Fruit fly (Drosophila melanogaster) whole organism, embryonic: ENCODE results near the gene Spc105R.

Experiments
- B-H1 ChIP-seq: fragments of 200-800 bp; sonication (Bioruptor generic); IDR thresholded peaks from 3 replicates; pipeline ENCODE4 v1.3.6; 2022; ENCODE audit warnings: missing biosample characterization, missing genetic modification characterization
- Bteb2 ChIP-seq: fragments of 200-800 bp; sonication (Bioruptor generic); optimal IDR thresholded peaks from 2 replicates; lab custom pipeline; 2016; ENCODE audit warnings: missing biosample characterization, missing genetic modification characterization
- CG10209 ChIP-seq: fragments of 200-800 bp; sonication (Bioruptor generic); optimal IDR thresholded peaks from 3 replicates; lab custom pipeline; 2017; ENCODE audit warnings: missing biosample characterization, mild to moderate bottlenecking, missing genetic modification characterization, missing genetic modification reagents
- CG1024 ChIP-seq: fragments of 200-800 bp; sonication (Bioruptor generic); IDR thresholded peaks from 2 replicates; pipeline ENCODE4 v1.3.6; 2022; ENCODE audit warnings: missing biosample characterization, missing genetic modification characterization
- CG10321 ChIP-seq: fragments of 200-800 bp; sonication (Bioruptor generic); IDR thresholded peaks from 2 replicates; pipeline ENCODE4 v1.3.6; 2022; ENCODE audit warnings: missing biosample characterization, missing genetic modification characterization
- CG11085 ChIP-seq: fragments of 200-800 bp; sonication (Bioruptor generic); IDR thresholded peaks from 2 replicates; pipeline ENCODE4 v1.3.6; 2022; ENCODE audit warnings: missing biosample characterization, missing genetic modification characterization
- CG11247 ChIP-seq: fragments of 200-800 bp; sonication (Bioruptor generic); IDR thresholded peaks from 2 replicates; pipeline ENCODE4 v1.3.6; 2022; ENCODE audit warnings: missing biosample characterization, missing genetic modification characterization
- CG11723 ChIP-seq: fragments of 200-800 bp; sonication (Bioruptor generic); optimal IDR thresholded peaks from 2 replicates; lab custom pipeline; 2017; ENCODE audit warnings: missing biosample characterization, mild to moderate bottlenecking, missing genetic modification characterization
- CG13287 ChIP-seq: fragments of 200-800 bp; sonication (Bioruptor generic); IDR thresholded peaks from 2 replicates; pipeline ENCODE4 v1.3.6; 2022; ENCODE audit warnings: missing biosample characterization, missing genetic modification characterization; ENCODE audit not compliant: partially characterized antibody
- CG13296 ChIP-seq: fragments of 200-800 bp; sonication (Bioruptor generic); optimal IDR thresholded peaks from 3 replicates; lab custom pipeline; 2018; ENCODE audit warnings: missing biosample characterization, mild to moderate bottlenecking, missing genetic modification characterization
- CG14441 ChIP-seq: fragments of 200-800 bp; sonication (Bioruptor generic); IDR thresholded peaks from 2 replicates; pipeline ENCODE4 v1.3.6; 2022; ENCODE audit warnings: missing biosample characterization, missing genetic modification characterization
- CG1603 ChIP-seq: fragments of 200-800 bp; sonication (Bioruptor generic); optimal IDR thresholded peaks from 2 replicates; lab custom pipeline; 2019; ENCODE audit warnings: missing biosample characterization, mild to moderate bottlenecking, missing genetic modification characterization, moderate library complexity
- CG16779 ChIP-seq: fragments of 200-800 bp; sonication (Bioruptor generic); IDR thresholded peaks from 2 replicates; pipeline ENCODE4 v1.3.6; 2022; ENCODE audit warnings: missing biosample characterization, missing genetic modification characterization
- CG16813 ChIP-seq: fragments of 200-800 bp; sonication (Bioruptor generic); IDR thresholded peaks from 3 replicates; pipeline ENCODE4 v1.3.6; 2022; ENCODE audit warnings: missing biosample characterization, missing genetic modification characterization; ENCODE audit not compliant: partially characterized antibody
- CG17802 ChIP-seq: fragments of 200-800 bp; sonication (Bioruptor generic); optimal IDR thresholded peaks from 2 replicates; lab custom pipeline; 2018; ENCODE audit warnings: missing biosample characterization, mild to moderate bottlenecking, missing genetic modification characterization, moderate library complexity
- CG2199 ChIP-seq: fragments of 200-800 bp; sonication (Bioruptor generic); IDR thresholded peaks from 3 replicates; pipeline ENCODE4 v1.3.6; 2022; ENCODE audit warnings: missing biosample characterization, missing genetic modification characterization
- CG2678 ChIP-seq: fragments of 200-800 bp; sonication (Bioruptor generic); optimal IDR thresholded peaks from 3 replicates; lab custom pipeline; 2019; ENCODE audit warnings: missing biosample characterization, mild to moderate bottlenecking, missing genetic modification characterization, moderate library complexity
- CG33557 ChIP-seq: fragments of 200-800 bp; sonication (Bioruptor generic); optimal IDR thresholded peaks from 2 replicates; lab custom pipeline; 2019; ENCODE audit warnings: missing biosample characterization, mild to moderate bottlenecking, missing genetic modification characterization, moderate library complexity
- CG34224 ChIP-seq: fragments of 200-800 bp; sonication (Bioruptor generic); IDR thresholded peaks from 3 replicates; pipeline ENCODE4 v1.3.6; 2022; ENCODE audit warnings: missing biosample characterization, missing genetic modification characterization; ENCODE audit not compliant: partially characterized antibody
- CG3726 ChIP-seq: fragments of 200-800 bp; sonication (Bioruptor generic); IDR thresholded peaks from 3 replicates; pipeline ENCODE4, ENCODE4 v1.3.6; 2022; ENCODE audit warnings: missing biosample characterization, missing genetic modification characterization
- CG3847 ChIP-seq: fragments of 200-800 bp; sonication (Bioruptor generic); IDR thresholded peaks from 2 replicates; pipeline ENCODE4 v1.3.6; 2022; ENCODE audit warnings: missing biosample characterization, missing genetic modification characterization
- CG6254 ChIP-seq: fragments of 200-800 bp; sonication (Bioruptor generic); optimal IDR thresholded peaks from 3 replicates; lab custom pipeline; 2017; ENCODE audit warnings: mild to moderate bottlenecking, missing biosample characterization, missing genetic modification reagents, missing genetic modification characterization
- CG6791 ChIP-seq: fragments of 200-800 bp; sonication (Bioruptor generic); IDR thresholded peaks from 3 replicates; pipeline ENCODE4 v1.3.6; 2022; ENCODE audit warnings: missing biosample characterization, missing genetic modification characterization; ENCODE audit not compliant: partially characterized antibody
- CG6813 ChIP-seq: fragments of 200-800 bp; sonication (Bioruptor generic); optimal IDR thresholded peaks from 2 replicates; lab custom pipeline; 2017; ENCODE audit warnings: missing biosample characterization, missing genetic modification characterization, mild to moderate bottlenecking, moderate library complexity, missing genetic modification reagents
- CG8359 ChIP-seq: fragments of 200-800 bp; sonication (Bioruptor generic); optimal IDR thresholded peaks from 2 replicates; lab custom pipeline; 2017; ENCODE audit warnings: missing biosample characterization, mild to moderate bottlenecking, missing genetic modification characterization, borderline replicate concordance
- D19A ChIP-seq: fragments of 200-800 bp; optimal IDR thresholded peaks from 3 replicates; lab custom pipeline; 2019; ENCODE audit warnings: missing biosample characterization, mild to moderate bottlenecking, missing genetic modification characterization, moderate library complexity
- Dbx ChIP-seq: fragments of 200-800 bp; sonication (Bioruptor generic); IDR thresholded peaks from 3 replicates; pipeline ENCODE4 v1.3.6; 2022; ENCODE audit warnings: missing biosample characterization, missing genetic modification characterization
- Dek ChIP-seq: fragments of 200-800 bp; sonication (Bioruptor generic); optimal IDR thresholded peaks from 3 replicates; lab custom pipeline; 2019; ENCODE audit warnings: missing biosample characterization, mild to moderate bottlenecking, missing genetic modification characterization, moderate library complexity
- ERR ChIP-seq: fragments of 200-800 bp; sonication (Bioruptor generic); optimal IDR thresholded peaks from 2 replicates; lab custom pipeline; 2016; ENCODE audit warnings: missing biosample characterization, missing genetic modification characterization
- HLH54F ChIP-seq: fragments of 200-800 bp; sonication (Bioruptor generic); optimal IDR thresholded peaks from 3 replicates; lab custom pipeline; 2016; ENCODE audit warnings: missing biosample characterization, missing genetic modification characterization
- HmgZ ChIP-seq: fragments of 200-800 bp; sonication (Bioruptor generic); optimal IDR thresholded peaks from 2 replicates; lab custom pipeline; 2018; ENCODE audit warnings: missing biosample characterization, mild to moderate bottlenecking, missing genetic modification characterization
- Mad ChIP-seq: fragments of 200-800 bp; sonication (Bioruptor generic); optimal IDR thresholded peaks from 2 replicates; lab custom pipeline; 2016; ENCODE audit warnings: missing biosample characterization, missing genetic modification characterization
- Meics ChIP-seq: fragments of 200-800 bp; sonication (Bioruptor generic); optimal IDR thresholded peaks from 2 replicates; lab custom pipeline; 2017; ENCODE audit warnings: missing biosample characterization, mild to moderate bottlenecking, missing genetic modification characterization
- Neu2 ChIP-seq: fragments of 200-800 bp; sonication (Bioruptor generic); optimal IDR thresholded peaks from 3 replicates; lab custom pipeline; 2016; ENCODE audit warnings: missing biosample characterization, missing genetic modification characterization, borderline replicate concordance
- Ptx1 ChIP-seq: fragments of 200-800 bp; sonication (Bioruptor generic); IDR thresholded peaks from 2 replicates; pipeline ENCODE4 v1.3.6; 2022; ENCODE audit warnings: missing biosample characterization, missing genetic modification characterization
- az2 ChIP-seq: fragments of 200-800 bp; sonication (Bioruptor generic); optimal IDR thresholded peaks from 3 replicates; lab custom pipeline; 2016; ENCODE audit warnings: missing biosample characterization, missing genetic modification characterization
- cad ChIP-seq: fragments of >200 bp; optimal IDR thresholded peaks from 2 replicates; lab custom pipeline; 2017; ENCODE audit warnings: missing biosample characterization, missing genetic modification characterization
- fd96Cb ChIP-seq: fragments of 200-800 bp; sonication (Bioruptor generic); optimal IDR thresholded peaks from 2 replicates; lab custom pipeline; 2018; ENCODE audit warnings: missing biosample characterization, mild to moderate bottlenecking, missing genetic modification characterization, moderate library complexity
- hkb ChIP-seq, 2 experiments: fragments of 200-800 bp in 1 of 2; fragments of >200 bp in 1 of 2; sonication (Bioruptor generic) in 1 of 2; IDR thresholded peaks in 1 of 2; optimal IDR thresholded peaks in 1 of 2; 2 replicates each; pipeline versions ENCODE4 v1.3.6 to Lab custom; 2017 to 2022; ENCODE audit warnings: missing biosample characterization in 1 of 2, missing genetic modification characterization in 1 of 2
- hth ChIP-seq: fragments of >200 bp; optimal IDR thresholded peaks from 2 replicates; lab custom pipeline; 2017; ENCODE audit warnings: inconsistent platforms
- lab ChIP-seq: fragments of 200-800 bp; sonication (Bioruptor generic); optimal IDR thresholded peaks from 3 replicates; lab custom pipeline; 2017; ENCODE audit warnings: missing biosample characterization, missing genetic modification characterization, mild to moderate bottlenecking, moderate library complexity, missing genetic modification reagents
- nerfin-1 ChIP-seq: fragments of 200-800 bp; sonication (Bioruptor generic); optimal IDR thresholded peaks from 3 replicates; lab custom pipeline; 2019; ENCODE audit warnings: missing biosample characterization, mild to moderate bottlenecking, missing genetic modification characterization, moderate library complexity
- prd ChIP-seq, 3 experiments: fragments of >200 bp in 2 of 3; fragments of 200-800 bp in 1 of 3; sonication (Bioruptor generic) in 1 of 3; optimal IDR thresholded peaks in 2 of 3; IDR thresholded peaks in 1 of 3; 2 replicates in 2 of 3; 3 replicates in 1 of 3; pipeline versions ENCODE4 v1.3.6 to Lab custom; 2017 to 2022; ENCODE audit warnings: missing biosample characterization in 1 of 3, missing genetic modification characterization in 1 of 3
- sr ChIP-seq: fragments of 200-800 bp; sonication (Bioruptor generic); IDR thresholded peaks from 3 replicates; pipeline ENCODE4 v1.3.6; 2022; ENCODE audit warnings: missing biosample characterization, missing genetic modification characterization
- stwl ChIP-seq: fragments of 200-800 bp; sonication (Bioruptor generic); optimal IDR thresholded peaks from 3 replicates; lab custom pipeline; 2018; ENCODE audit warnings: missing biosample characterization, mild to moderate bottlenecking, missing genetic modification characterization, moderate library complexity
- usp ChIP-seq: fragments of >200 bp; optimal IDR thresholded peaks from 2 replicates; lab custom pipeline; 2017; ENCODE audit warnings: missing biosample characterization, missing genetic modification characterization
- wek ChIP-seq: fragments of 200-800 bp; sonication (Bioruptor generic); optimal IDR thresholded peaks from 3 replicates; lab custom pipeline; 2018; ENCODE audit warnings: missing biosample characterization, mild to moderate bottlenecking, missing genetic modification characterization, moderate library complexity

The Spc105R gene

dm6 chr3L:20778224-20779063 is 21.8 kb upstream of the Spc105R start, which contains the start of the genes Pex16 and Pex14 (continued):
- TF ChIP-seq CG13296 (GFP tag; lab: Kevin White, UChicago) (peak; percentile 45), CG2199 (GFP tag; lab: Robert Waterston, UW) (peak; percentile 75; the same call in 2 of the 3 replicates), CG3726 (GFP tag; lab: Robert Waterston, UW) (peak; percentile 66; the same call in 1 of the 3 replicates), CG13287 (GFP tag; lab: Robert Waterston, UW) (no peak), fd96Cb (tag; lab: Kevin White, UChicago) (peak; percentile 58), CG10209 (GFP tag; lab: Kevin White, UChicago) (peak; percentile 58), Meics (peak; percentile 74), HmgZ (tag; lab: Kevin White, UChicago) (peak; percentile 55), Bteb2 (GFP tag; lab: Kevin White, UChicago) (peak; percentile 61), nerfin-1 (tag; lab: Kevin White, UChicago) (peak; percentile 32), CG6791 (GFP tag; lab: Robert Waterston, UW) (no peak), Neu2 (GFP tag; lab: Kevin White, UChicago) (no peak), CG16813 (no peak), CG1024 (GFP tag; lab: Robert Waterston, UW) (peak; percentile 46; the same call in 1 of the 2 replicates), CG33557 (GFP tag; lab: Kevin White, UChicago) (peak; percentile 6), CG8359 (GFP tag; lab: Kevin White, UChicago) (no peak), wek (peak; percentile 30), CG6813 (GFP tag; lab: Kevin White, UChicago) (no peak), sr (GFP tag; lab: Robert Waterston, UW) (peak; percentile 22; the same call in 1 of the 3 replicates), az2 (GFP tag; lab: Kevin White, UChicago) (peak; percentile 76), CG2678 (peak; percentile 70), CG17802 (peak; percentile 34), CG11723 (peak; percentile 30), CG1603 (tag; lab: Kevin White, UChicago) (peak; percentile 66), ERR (no peak), hth (lab: Kevin White, UChicago) (no peak), CG14441 (GFP tag; lab: Robert Waterston, UW) (peak; percentile 76), Dek (tag; lab: Kevin White, UChicago) (no peak), cad (no peak), CG16779 (GFP tag; lab: Robert Waterston, UW) (no peak), CG3847 (GFP tag; lab: Robert Waterston, UW) (peak; percentile 78), Mad (GFP tag; lab: Kevin White, UChicago) (peak; percentile 58), D19A (tag; lab: Kevin White, UChicago) (no peak), prd (optimal IDR thresholded peaks at IDR 0.05; lab: Kevin White, UChicago) (no peak), prd (GFP tag; IDR thresholded peaks at IDR 0.05; lab: Robert Waterston, UW) (peak; percentile 83), Dbx (peak; percentile 65; the same call in 2 of the 3 replicates), lab (GFP tag; lab: Kevin White, UChicago) (peak; percentile 64), stwl (peak; percentile 30), CG11247 (GFP tag; lab: Robert Waterston, UW) (peak; percentile 73), HLH54F (peak; percentile 77), CG6254 (GFP tag; lab: Kevin White, UChicago) (no peak), CG11085 (GFP tag; lab: Robert Waterston, UW) (peak; percentile 71), CG34224 (no peak), usp (no peak), B-H1 (GFP tag; lab: Robert Waterston, UW) (peak; percentile 64; the same call in 2 of the 3 replicates), hkb (optimal IDR thresholded peaks at IDR 0.05; lab: Kevin White, UChicago) (no peak), hkb (GFP tag; IDR thresholded peaks at IDR 0.05; lab: Robert Waterston, UW) (no peak), Ptx1 (GFP tag; lab: Robert Waterston, UW) (peak; percentile 78), CG10321 (no peak)
